Worm (Caenorhabditis elegans) whole organism, L4 larva: ENCODE data around the gene T04C12.9.

Source experiments
- F10B5.3 ChIP-seq: sonication (generic microtip); optimal IDR thresholded peaks from 2 replicates; lab custom pipeline; 2016; ENCODE audit warnings: mild to moderate bottlenecking, missing genetic modification characterization, missing compliant biosample characterization
- F44E2.7 ChIP-seq: fragments of 200-800 bp; sonication (Bioruptor generic); IDR thresholded peaks from 2 replicates; pipeline ENCODE4 v2.1.2; 2022; ENCODE audit warnings: missing genetic modification characterization, missing compliant biosample characterization
- F49E8.2 ChIP-seq: sonication (generic microtip); optimal IDR thresholded peaks from 2 replicates; lab custom pipeline; 2016; ENCODE audit warnings: missing compliant biosample characterization, mild to moderate bottlenecking, missing genetic modification characterization, borderline replicate concordance
- T20F7.1 ChIP-seq: fragments of 200-800 bp; sonication (Bioruptor generic); optimal IDR thresholded peaks from 2 replicates; lab custom pipeline; 2018; ENCODE audit warnings: mild to moderate bottlenecking, missing genetic modification characterization, missing compliant biosample characterization
- T26A8.4 ChIP-seq: fragments of 200-800 bp; sonication (Bioruptor generic); IDR thresholded peaks from 2 replicates; pipeline ENCODE4 v1.3.6; 2022; ENCODE audit warnings: missing genetic modification characterization, missing compliant biosample characterization
- Y105C5A.15 ChIP-seq: fragments of 200-800 bp; sonication (Bioruptor generic); IDR thresholded peaks from 2 replicates; pipeline ENCODE4 v1.3.6; 2022; ENCODE audit warnings: missing genetic modification characterization, missing compliant biosample characterization
- aly-2 ChIP-seq: sonication (generic microtip); optimal IDR thresholded peaks from 2 replicates; lab custom pipeline; 2018; ENCODE audit warnings: missing biosample characterization, missing genetic modification characterization
- attf-4 ChIP-seq: sonication (generic microtip); optimal IDR thresholded peaks from 3 replicates; lab custom pipeline; 2017; ENCODE audit warnings: missing biosample characterization, missing genetic modification characterization
- ceh-20 ChIP-seq: fragments of 200-800 bp; sonication (Bioruptor generic); IDR thresholded peaks from 2 replicates; pipeline ENCODE4 v1.3.6; 2022; ENCODE audit warnings: missing genetic modification reagents, missing genetic modification characterization, missing compliant biosample characterization
- ceh-44 ChIP-seq: fragments of 200-800 bp; sonication (Bioruptor generic); IDR thresholded peaks from 2 replicates; pipeline ENCODE4 v1.3.6; 2022; ENCODE audit warnings: missing genetic modification reagents, missing genetic modification characterization, missing compliant biosample characterization
- ceh-82 ChIP-seq: sonication (generic microtip); optimal IDR thresholded peaks from 2 replicates; lab custom pipeline; 2017; ENCODE audit warnings: missing biosample characterization, missing genetic modification characterization
- cey-2 ChIP-seq: sonication (generic microtip); optimal IDR thresholded peaks from 3 replicates; lab custom pipeline; 2017; ENCODE audit warnings: missing genetic modification characterization, mild to moderate bottlenecking, missing compliant biosample characterization, antibody characterized with exemption, borderline replicate concordance; ENCODE audit not compliant: insufficient read depth
- daf-16 ChIP-seq, 3 experiments: sonication (generic microtip); optimal IDR thresholded peaks; 2 replicates each; lab custom pipeline; 2016 to 2017; ENCODE audit warnings: missing genetic modification characterization in 3 of 3, missing genetic modification reagents in 3 of 3, mild to moderate bottlenecking in 2 of 3, missing compliant biosample characterization in 2 of 3, missing biosample characterization in 1 of 3, moderate library complexity in 1 of 3
- daf-8 ChIP-seq: fragments of 200-800 bp; sonication (Bioruptor generic); IDR thresholded peaks from 2 replicates; pipeline ENCODE4 v1.3.6; 2022; ENCODE audit warnings: missing genetic modification characterization, missing compliant biosample characterization
- dmd-6 ChIP-seq: fragments of 200-800 bp; sonication (Bioruptor generic); IDR thresholded peaks from 2 replicates; pipeline ENCODE4 v1.3.6; 2022; ENCODE audit warnings: missing genetic modification reagents, missing genetic modification characterization, missing compliant biosample characterization
- dpl-1 ChIP-seq: fragments of 150-350 bp; optimal IDR thresholded peaks from 2 replicates; lab custom pipeline; 2014; ENCODE audit warnings: missing biosample characterization, missing genetic modification reagents, missing genetic modification characterization
- dve-1 ChIP-seq: sonication (generic microtip); optimal IDR thresholded peaks from 2 replicates; lab custom pipeline; 2017; ENCODE audit warnings: antibody characterized with exemption, mild to moderate bottlenecking, missing genetic modification characterization, missing compliant biosample characterization; ENCODE audit not compliant: insufficient read depth
- hif-1 ChIP-seq, 2 experiments: sonication (generic microtip); optimal IDR thresholded peaks; 2 replicates each; lab custom pipeline; 2016 to 2017; ENCODE audit warnings: missing compliant biosample characterization in 2 of 2, missing genetic modification characterization in 2 of 2, missing genetic modification reagents in 2 of 2, missing genotype in 2 of 2, mild to moderate bottlenecking in 1 of 2
- hlh-11 ChIP-seq: fragments of 200-800 bp; sonication (Bioruptor generic); optimal IDR thresholded peaks from 2 replicates; lab custom pipeline; 2018; ENCODE audit warnings: mild to moderate bottlenecking, missing genetic modification characterization, missing compliant biosample characterization
- hlh-30 ChIP-seq: sonication (generic microtip); optimal IDR thresholded peaks from 2 replicates; lab custom pipeline; 2017; ENCODE audit warnings: antibody characterized with exemption, mild to moderate bottlenecking, missing genetic modification characterization, missing compliant biosample characterization; ENCODE audit not compliant: insufficient read depth
- lin-1 ChIP-seq: fragments of 200-800 bp; sonication (Bioruptor generic); IDR thresholded peaks from 2 replicates; pipeline ENCODE4 v1.3.6; 2022; ENCODE audit warnings: missing genetic modification reagents, missing genetic modification characterization, missing compliant biosample characterization
- lin-13 ChIP-seq: fragments of 150-350 bp; optimal IDR thresholded peaks from 2 replicates; lab custom pipeline; 2014; ENCODE audit warnings: missing biosample characterization, missing genetic modification reagents, missing genetic modification characterization
- lsy-2 ChIP-seq, 2 experiments: fragments of 150-350 bp in 1 of 2; sonication (generic microtip) in 1 of 2; optimal IDR thresholded peaks; 2 replicates each; lab custom pipeline; 2014 to 2017; ENCODE audit warnings: missing biosample characterization in 2 of 2, missing genetic modification characterization in 2 of 2
- mdl-1 ChIP-seq, 2 experiments: fragments of 150-350 bp in 1 of 2; sonication (generic microtip) in 1 of 2; optimal IDR thresholded peaks; 2 replicates each; lab custom pipeline; 2014 to 2017; ENCODE audit warnings: missing biosample characterization in 2 of 2, missing genetic modification characterization in 2 of 2
- mep-1 ChIP-seq: fragments of 150-350 bp; sonication (generic microtip); optimal IDR thresholded peaks from 3 replicates; lab custom pipeline; 2014; ENCODE audit warnings: missing biosample characterization, missing genetic modification characterization
- mxl-3 ChIP-seq: fragments of 200-800 bp; sonication (Bioruptor generic); optimal IDR thresholded peaks from 2 replicates; lab custom pipeline; 2018; ENCODE audit warnings: mild to moderate bottlenecking, missing genetic modification characterization, missing compliant biosample characterization
- nhr-102 ChIP-seq: sonication (generic microtip); optimal IDR thresholded peaks from 2 replicates; lab custom pipeline; 2016; ENCODE audit warnings: mild to moderate bottlenecking, missing genetic modification characterization, moderate library complexity, missing compliant biosample characterization
- nhr-11 ChIP-seq: fragments of 150-350 bp; optimal IDR thresholded peaks from 2 replicates; lab custom pipeline; 2014; ENCODE audit warnings: missing biosample characterization, missing genetic modification characterization
- nhr-237 ChIP-seq: sonication (generic microtip); optimal IDR thresholded peaks from 2 replicates; lab custom pipeline; 2017; ENCODE audit warnings: missing biosample characterization, missing genetic modification characterization
- nhr-28 ChIP-seq: fragments of 150-350 bp; optimal IDR thresholded peaks from 2 replicates; lab custom pipeline; 2014; ENCODE audit warnings: missing biosample characterization, missing genetic modification characterization
- nhr-41 ChIP-seq: fragments of 200-800 bp; sonication (Bioruptor generic); IDR thresholded peaks from 2 replicates; pipeline ENCODE4 v1.3.6; 2022; ENCODE audit warnings: missing genetic modification reagents, missing genetic modification characterization, missing compliant biosample characterization
- nhr-42 ChIP-seq: fragments of 200-800 bp; sonication (Bioruptor generic); IDR thresholded peaks from 2 replicates; pipeline ENCODE4 v1.3.6; 2022; ENCODE audit warnings: missing genetic modification characterization, missing compliant biosample characterization
- nhr-48 ChIP-seq: sonication (generic microtip); optimal IDR thresholded peaks from 2 replicates; lab custom pipeline; 2016; ENCODE audit warnings: mild to moderate bottlenecking, missing genetic modification characterization, missing compliant biosample characterization
- nhr-77 ChIP-seq: fragments of 150-350 bp; optimal IDR thresholded peaks from 2 replicates; lab custom pipeline; 2014; ENCODE audit warnings: missing biosample characterization, missing genetic modification characterization
- pha-4 ChIP-seq, 2 experiments: fragments of 150-350 bp in 1 of 2; fragments of 200-800 bp in 1 of 2; sonication (Bioruptor generic) in 1 of 2; IDR thresholded peaks in 1 of 2; optimal IDR thresholded peaks in 1 of 2; 2 replicates each; pipeline versions ENCODE4 v1.3.6 to Lab custom; 2014 to 2022; ENCODE audit warnings: missing genetic modification characterization in 2 of 2, missing genetic modification reagents in 2 of 2, missing biosample characterization in 1 of 2, missing compliant biosample characterization in 1 of 2
- php-3 ChIP-seq: fragments of 200-800 bp; sonication (Bioruptor generic); IDR thresholded peaks from 2 replicates; pipeline ENCODE4 v1.3.6; 2022; ENCODE audit warnings: missing genetic modification reagents, missing genetic modification characterization, missing compliant biosample characterization
- pqm-1 ChIP-seq: sonication (generic microtip); optimal IDR thresholded peaks from 2 replicates; lab custom pipeline; 2017; ENCODE audit warnings: missing biosample characterization, missing genetic modification characterization
- saeg-2 ChIP-seq: fragments of 200-800 bp; sonication (Bioruptor generic); IDR thresholded peaks from 2 replicates; pipeline ENCODE4 v1.3.6; 2022; ENCODE audit warnings: missing genetic modification reagents, missing genetic modification characterization, missing compliant biosample characterization
- sdz-12 ChIP-seq: fragments of 200-800 bp; sonication (Bioruptor generic); optimal IDR thresholded peaks from 2 replicates; lab custom pipeline; 2018; ENCODE audit warnings: mild to moderate bottlenecking, missing genetic modification characterization, missing compliant biosample characterization
- skn-1 ChIP-seq: fragments of 150-350 bp; optimal IDR thresholded peaks from 2 replicates; lab custom pipeline; 2014; ENCODE audit warnings: missing biosample characterization, missing genetic modification characterization
- spr-1 ChIP-seq: sonication (generic microtip); optimal IDR thresholded peaks from 2 replicates; lab custom pipeline; 2016; ENCODE audit warnings: mild to moderate bottlenecking, missing genetic modification characterization, missing compliant biosample characterization
- spr-3 ChIP-seq: fragments of 200-800 bp; sonication (Bioruptor generic); optimal IDR thresholded peaks from 2 replicates; lab custom pipeline; 2018; ENCODE audit warnings: mild to moderate bottlenecking, missing genetic modification characterization, missing compliant biosample characterization
- tra-1 ChIP-seq: fragments of 200-800 bp; sonication (Bioruptor generic); IDR thresholded peaks from 2 replicates; pipeline ENCODE4 v1.3.6; 2022; ENCODE audit warnings: missing genetic modification reagents, missing genetic modification characterization, missing compliant biosample characterization
- unc-130 ChIP-seq: sonication (generic microtip); optimal IDR thresholded peaks from 2 replicates; lab custom pipeline; 2016; ENCODE audit warnings: missing genetic modification reagents, missing genetic modification characterization, missing compliant biosample characterization
- unc-39 ChIP-seq: sonication (generic microtip); optimal IDR thresholded peaks from 2 replicates; lab custom pipeline; 2017; ENCODE audit warnings: missing biosample characterization, missing genetic modification characterization
- vab-7 ChIP-seq: fragments of 200-800 bp; sonication (Bioruptor generic); IDR thresholded peaks from 2 replicates; pipeline ENCODE4 v1.3.6; 2022; ENCODE audit warnings: missing genetic modification reagents, missing genetic modification characterization, missing compliant biosample characterization
- ztf-11 ChIP-seq: fragments of 150-350 bp; optimal IDR thresholded peaks from 2 replicates; lab custom pipeline; 2014; ENCODE audit warnings: missing biosample characterization, missing genetic modification characterization

Gene T04C12.9

DNA sequence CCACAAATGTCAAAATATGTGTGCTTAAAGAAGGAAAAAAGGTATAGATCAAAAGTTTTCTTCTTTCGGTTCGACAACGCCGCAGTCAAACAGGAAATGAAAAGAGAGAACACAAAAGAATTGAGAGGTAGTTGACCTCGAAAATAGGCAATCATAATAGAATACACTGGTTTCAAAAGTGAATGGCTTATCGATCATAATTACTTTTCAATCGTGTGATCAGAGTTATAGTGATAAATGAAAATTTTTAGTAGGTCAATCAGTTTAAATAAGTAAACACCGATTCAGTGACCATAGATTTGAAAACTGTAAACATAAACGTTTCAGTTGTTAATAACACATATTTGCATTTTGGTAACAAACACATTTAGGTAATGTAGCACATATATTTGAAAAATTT is 7.4 kb upstream of the T04C12.9 start (continued):
- TF ChIP-seq dpl-1 (GFP tag; lab: Kevin White, UChicago) = no peak

DNA sequence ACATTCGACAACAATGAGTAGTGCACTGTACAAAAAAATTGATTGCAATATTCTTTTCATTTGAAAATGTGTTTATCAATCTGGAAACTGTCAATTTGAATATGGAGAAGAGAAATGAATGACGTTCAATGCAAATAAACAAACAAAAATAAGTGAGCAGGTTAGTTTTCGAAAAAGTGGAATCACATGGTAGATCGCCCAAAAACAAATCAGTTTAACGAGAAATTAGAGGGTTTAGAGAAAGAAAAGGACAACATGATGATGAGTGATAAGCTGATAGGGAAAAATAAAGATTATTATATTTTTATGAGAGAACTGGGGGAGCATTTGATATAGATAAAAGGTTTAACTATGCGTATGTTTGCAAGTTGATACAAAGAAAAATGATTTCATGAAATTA is 6.3 kb upstream of the T04C12.9 start, which contains the start of gene T04C12.8:
Gene T04C12.8 (minus strand): TSS at position 82 of the 400 bp plus-strand sequence.
- peak; percentile 52 for TF ChIP-seq lin-1 (GFP tag; lab: Robert Waterston, UW)
- peak; percentile 86 for TF ChIP-seq nhr-28 (tag; lab: Kevin White, UChicago)
- no peak for TF ChIP-seq nhr-237 (tag; lab: Kevin White, UChicago)
- TF ChIP-seq hif-1 (tag; optimal IDR thresholded peaks at IDR 0.05; lab: Kevin White, UChicago) = peak in 1 of 2 experiments; percentile 27
- no peak for TF ChIP-seq nhr-41
- peak; percentile 36; the same call in 1 of the 2 replicates for TF ChIP-seq T26A8.4 (GFP tag; lab: Robert Waterston, UW)
- no peak for TF ChIP-seq unc-39 (tag; lab: Kevin White, UChicago)
- peak; percentile 92 for TF ChIP-seq dmd-6 (GFP tag; lab: Robert Waterston, UW)
- peak; percentile 94 for TF ChIP-seq php-3 (GFP tag; lab: Robert Waterston, UW)
- peak; percentile 94 for TF ChIP-seq pqm-1 (tag; lab: Kevin White, UChicago)
- TF ChIP-seq vab-7 (GFP tag; lab: Robert Waterston, UW) = no peak
- TF ChIP-seq nhr-42 = 0 out of 2 replicates have a peak, but pooled peaks have one; percentile 5
- peak; percentile 96 for TF ChIP-seq dve-1 (tag; lab: Kevin White, UChicago)
- peak; percentile 54 for TF ChIP-seq mxl-3 (GFP tag; lab: Kevin White, UChicago)
- peak; percentile 82 for TF ChIP-seq nhr-102
- TF ChIP-seq lsy-2 (tag; optimal IDR thresholded peaks at IDR 0.05; lab: Kevin White, UChicago) = peak in 1 of 2 experiments; percentile 53
- no peak for TF ChIP-seq nhr-11 (tag; lab: Kevin White, UChicago)
- no peak for TF ChIP-seq skn-1 (tag; lab: Kevin White, UChicago)
- peak; percentile 20 for TF ChIP-seq mep-1 (tag; lab: Kevin White, UChicago)
- peak; percentile 21 for TF ChIP-seq nhr-48 (tag; lab: Kevin White, UChicago)
- no peak for TF ChIP-seq pha-4 (GFP tag; IDR thresholded peaks at IDR 0.05; lab: Robert Waterston, UW)
- TF ChIP-seq pha-4 (tag; optimal IDR thresholded peaks at IDR 0.05; lab: Kevin White, UChicago) = peak; percentile 2
- TF ChIP-seq nhr-77 (tag; lab: Kevin White, UChicago) = peak; percentile 92
- TF ChIP-seq T20F7.1 (GFP tag; lab: Kevin White, UChicago) = peak; percentile 58
- peak; percentile 61; the same call in 1 of the 2 replicates for TF ChIP-seq tra-1 (GFP tag; lab: Robert Waterston, UW)
- no peak for TF ChIP-seq daf-8 (GFP tag; lab: Robert Waterston, UW)
- 0 out of 2 replicates have a peak, but pooled peaks have one; percentile 41 for TF ChIP-seq ceh-20 (GFP tag; lab: Robert Waterston, UW)
- TF ChIP-seq sdz-12 (GFP tag; lab: Kevin White, UChicago) = no peak
- peak; percentile 69 for TF ChIP-seq hlh-30 (tag; lab: Kevin White, UChicago)
- TF ChIP-seq hlh-11 = peak; percentile 91
- peak in 1 of 2 experiments; percentile 77 for TF ChIP-seq mdl-1 (tag; optimal IDR thresholded peaks at IDR 0.05; lab: Kevin White, UChicago)
- TF ChIP-seq daf-16 (GFP tag; optimal IDR thresholded peaks at IDR 0.05; lab: Kevin White, UChicago) = peak in 1 of 2 experiments; percentile 86
- TF ChIP-seq daf-16 (tag; optimal IDR thresholded peaks at IDR 0.05; lab: Kevin White, UChicago) = peak; percentile 99
- TF ChIP-seq saeg-2 = peak; percentile 65; the same call in 1 of the 2 replicates

DNA sequence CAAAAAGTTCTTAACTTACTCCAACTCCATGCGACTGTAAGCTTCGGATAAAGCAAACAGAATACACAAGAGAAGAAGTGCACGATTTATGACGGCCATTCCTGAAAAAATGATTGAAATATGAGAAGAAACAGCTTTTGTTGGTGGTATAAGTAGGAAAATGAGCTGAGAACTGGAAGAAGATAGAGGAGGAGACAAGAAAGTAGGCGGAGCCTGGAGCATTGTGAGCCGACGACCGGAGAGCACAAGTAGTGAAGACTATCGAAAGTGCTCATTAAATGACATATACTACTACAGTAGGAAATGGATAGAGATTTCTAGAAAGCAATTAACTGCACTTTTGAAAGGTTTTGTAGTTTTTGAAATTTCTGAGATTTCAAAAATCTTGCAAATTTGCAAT is 2.5 kb upstream of the T04C12.9 start, which contains the start of gene nlp-80:
Gene nlp-80 (minus strand): TSS at position 101 of the 400 bp plus-strand sequence.
- no peak for TF ChIP-seq lin-13 (GFP tag; lab: Kevin White, UChicago)
- no peak for TF ChIP-seq F49E8.2 (tag; lab: Kevin White, UChicago)
- no peak for TF ChIP-seq F10B5.3 (tag; lab: Kevin White, UChicago)
- no peak for TF ChIP-seq vab-7 (GFP tag; lab: Robert Waterston, UW)
- TF ChIP-seq ceh-44 = no peak
- TF ChIP-seq unc-39 (tag; lab: Kevin White, UChicago) = no peak
- no peak for TF ChIP-seq attf-4 (tag; lab: Kevin White, UChicago)
- no peak for TF ChIP-seq nhr-237 (tag; lab: Kevin White, UChicago)
- TF ChIP-seq unc-130 (GFP tag; lab: Kevin White, UChicago) = no peak
- TF ChIP-seq F44E2.7 = no peak
- no peak for TF ChIP-seq ztf-11
- TF ChIP-seq spr-3 = no peak
- TF ChIP-seq aly-2 = no peak
- no peak for TF ChIP-seq Y105C5A.15
- TF ChIP-seq sdz-12 (GFP tag; lab: Kevin White, UChicago) = no peak
- TF ChIP-seq cey-2 (tag; lab: Kevin White, UChicago) = no peak
- TF ChIP-seq spr-1 (tag; lab: Kevin White, UChicago) = no peak
- TF ChIP-seq ceh-82 (tag; lab: Kevin White, UChicago) = no peak
